Worm (Caenorhabditis elegans): ENCODE results near the gene hal-2.

hal-2 gene

ce11 chrIII:10049682-10050081 lies 39.0 kb downstream of the hal-2 start, which contains the start of gene T16G12.1 (continued):
- TF ChIP-seq attf-4 (tag; optimal IDR thresholded peaks at IDR 0.05), result no peak
- no peak for TF ChIP-seq lsy-2 (tag; optimal IDR thresholded peaks at IDR 0.05)

ce11 chrIII:10040013-10040412 lies 48.7 kb downstream of the hal-2 start, which contains the start of gene T16G12.7:
TSS of gene T16G12.7 (minus strand) at chrIII:10040113.
- TF ChIP-seq F26F4.8 (GFP tag; conservative IDR thresholded peaks at IDR 0.05) (no peak), mdl-1 (tag; optimal IDR thresholded peaks at IDR 0.05) (no peak)
